Fruit fly (Drosophila melanogaster) whole organism, pupa: ENCODE data around the gene fz2.

ENCODE experiments used
- CG10348 ChIP-seq: fragments of 200-800 bp; sonication (Bioruptor generic); IDR thresholded peaks from 2 replicates; pipeline ENCODE4 v1.3.6; 2022; ENCODE audit warnings: missing biosample characterization, missing genetic modification characterization
- CG12605 ChIP-seq: fragments of 200-800 bp; sonication (Bioruptor generic); IDR thresholded peaks from 2 replicates; pipeline ENCODE4 v1.3.6; 2022; ENCODE audit warnings: missing biosample characterization, missing genetic modification characterization
- CG32121 ChIP-seq: fragments of 200-800 bp; sonication (Bioruptor generic); IDR thresholded peaks from 2 replicates; pipeline ENCODE4 v1.3.6; 2022; ENCODE audit warnings: missing biosample characterization, missing genetic modification characterization
- CG8301 ChIP-seq: fragments of 200-800 bp; sonication (Bioruptor generic); optimal IDR thresholded peaks from 2 replicates; lab custom pipeline; 2018; ENCODE audit warnings: missing biosample characterization, mild to moderate bottlenecking, missing genetic modification characterization
- D1 ChIP-seq: fragments of 200-800 bp; sonication (Bioruptor generic); optimal IDR thresholded peaks from 2 replicates; lab custom pipeline; 2018; ENCODE audit warnings: missing biosample characterization, mild to moderate bottlenecking, missing genetic modification characterization, moderate library complexity
- Pif1B ChIP-seq: fragments of 200-800 bp; sonication (Bioruptor generic); optimal IDR thresholded peaks from 3 replicates; lab custom pipeline; 2016; ENCODE audit warnings: missing biosample characterization, missing genetic modification characterization
- gl ChIP-seq: fragments of 200-800 bp; sonication (Bioruptor generic); optimal IDR thresholded peaks from 2 replicates; lab custom pipeline; 2018; ENCODE audit warnings: missing biosample characterization, mild to moderate bottlenecking, missing genetic modification characterization

DNA sequence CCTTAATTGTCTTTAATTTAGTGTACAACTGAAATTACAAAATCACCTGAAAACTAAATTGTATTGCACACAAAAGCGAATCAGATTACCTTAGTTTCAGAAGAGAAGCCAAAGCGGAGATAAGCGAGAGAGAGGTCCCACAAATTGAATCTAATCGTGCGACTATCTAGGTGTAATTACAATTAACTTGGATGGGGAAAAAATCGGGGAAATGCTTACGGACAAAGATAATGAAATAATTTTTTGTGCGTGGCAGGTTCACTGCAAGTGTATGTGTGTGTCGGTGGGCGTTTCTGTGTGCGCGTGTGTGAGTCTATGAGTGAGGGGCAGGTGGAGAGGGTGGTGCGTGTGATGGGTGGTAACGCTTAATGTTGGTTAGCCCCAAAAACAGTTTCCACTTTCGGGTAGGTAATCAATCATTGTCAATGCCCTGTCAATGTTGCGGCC is 6.8 kb downstream of the fz2 start:
- TF ChIP-seq CG10348 (GFP tag; lab: Robert Waterston, UW): no peak
- TF ChIP-seq CG12605: no peak
- TF ChIP-seq CG8301 (tag; lab: Kevin White, UChicago): no peak
- no peak for TF ChIP-seq Pif1B (GFP tag; lab: Kevin White, UChicago)
- no peak for TF ChIP-seq D1 (tag; lab: Kevin White, UChicago)
- no peak for TF ChIP-seq CG32121 (GFP tag; lab: Robert Waterston, UW)
- no peak for TF ChIP-seq gl (tag; lab: Kevin White, UChicago)
